Worm (Caenorhabditis elegans) whole organism, L4/young adult: Measurements from ENCODE around the gene nhr-123.

Source experiments
- W03F9.2 ChIP-seq: fragments of 150-350 bp; optimal IDR thresholded peaks from 2 replicates; lab custom pipeline; 2014; ENCODE audit warnings: missing biosample characterization, missing genetic modification characterization
- him-1 ChIP-seq: sonication (generic microtip); optimal IDR thresholded peaks from 2 replicates; lab custom pipeline; 2016; ENCODE audit warnings: missing genotype, missing genetic modification reagents, missing genetic modification characterization, missing compliant biosample characterization

DNA sequence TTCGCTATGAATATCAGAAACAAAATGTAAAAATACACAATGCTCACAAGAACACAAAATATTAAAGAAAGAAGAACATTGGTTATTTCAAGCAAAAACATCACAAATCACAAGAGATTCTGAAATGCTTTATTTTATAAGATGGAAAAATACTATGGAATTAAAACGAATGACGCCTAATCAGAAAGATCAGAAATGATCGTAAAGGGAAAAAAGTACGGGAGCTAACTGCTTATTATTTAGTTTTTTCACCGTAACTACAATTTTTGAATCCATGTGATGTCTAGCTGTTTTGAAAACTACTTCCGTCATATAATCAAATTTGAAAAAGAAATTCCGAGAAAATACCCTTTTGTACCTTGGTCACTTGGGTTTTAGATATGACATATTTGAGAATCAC lies 17.2 kb downstream of the nhr-123 start, which contains the start of gene srbc-57:
- TF ChIP-seq him-1 (no peak), W03F9.2 (no peak)
